Worm (Caenorhabditis elegans) whole organism, L3 larva: Measurements from ENCODE around the gene Y57E12AL.1.

Experiments
- R02D3.7 ChIP-seq: fragments of 150-350 bp; optimal IDR thresholded peaks from 2 replicates; lab custom pipeline; 2014; ENCODE audit warnings: missing biosample characterization, missing genetic modification characterization
- ceh-28 ChIP-seq: fragments of 150-350 bp; optimal IDR thresholded peaks from 2 replicates; lab custom pipeline; 2014; ENCODE audit warnings: missing biosample characterization, missing genetic modification reagents, missing genetic modification characterization
- ceh-82 ChIP-seq: fragments of 150-350 bp; optimal IDR thresholded peaks from 2 replicates; lab custom pipeline; 2014; ENCODE audit warnings: missing biosample characterization, missing genetic modification characterization
- ceh-9 ChIP-seq: sonication (generic microtip); optimal IDR thresholded peaks from 2 replicates; lab custom pipeline; 2018; ENCODE audit warnings: missing biosample characterization, missing genetic modification characterization
- daf-12 ChIP-seq: fragments of 150-350 bp; optimal IDR thresholded peaks from 2 replicates; lab custom pipeline; 2014; ENCODE audit warnings: missing biosample characterization, missing genetic modification reagents, missing genetic modification characterization
- egl-27 ChIP-seq: sonication (generic microtip); optimal IDR thresholded peaks from 4 replicates; lab custom pipeline; 2017; ENCODE audit warnings: missing biosample characterization, missing genetic modification reagents, missing genetic modification characterization
- elt-1 ChIP-seq: fragments of 150-350 bp; optimal IDR thresholded peaks from 2 replicates; lab custom pipeline; 2014; ENCODE audit warnings: missing biosample characterization, missing genetic modification characterization
- elt-2 ChIP-seq: sonication (generic microtip); optimal IDR thresholded peaks from 2 replicates; lab custom pipeline; 2016; ENCODE audit warnings: missing genetic modification reagents, mild to moderate bottlenecking, missing genetic modification characterization, missing compliant biosample characterization
- elt-3 ChIP-seq, 3 experiments: fragments of 150-350 bp in 1 of 3; sonication (generic microtip) in 2 of 3; optimal IDR thresholded peaks; 2 replicates in 2 of 3; 4 replicates in 1 of 3; lab custom pipeline; 2014 to 2017; ENCODE audit warnings: missing biosample characterization in 3 of 3, missing genetic modification characterization in 3 of 3
- fkh-10 ChIP-seq: sonication (generic microtip); optimal IDR thresholded peaks from 2 replicates; lab custom pipeline; 2017; ENCODE audit warnings: missing biosample characterization, missing genetic modification reagents, missing genetic modification characterization
- fkh-2 ChIP-seq: fragments of 150-350 bp; optimal IDR thresholded peaks from 2 replicates; lab custom pipeline; 2014; ENCODE audit warnings: missing biosample characterization, missing genetic modification reagents, missing genetic modification characterization
- fos-1 ChIP-seq: fragments of 150-350 bp; optimal IDR thresholded peaks from 2 replicates; lab custom pipeline; 2014; ENCODE audit warnings: missing biosample characterization, missing genetic modification characterization
- hmg-11 ChIP-seq: sonication (generic microtip); optimal IDR thresholded peaks from 2 replicates; lab custom pipeline; 2016; ENCODE audit warnings: missing genetic modification characterization, missing compliant biosample characterization
- jun-1 ChIP-seq: fragments of 150-350 bp; optimal IDR thresholded peaks from 2 replicates; lab custom pipeline; 2014; ENCODE audit warnings: missing biosample characterization, missing genetic modification reagents, missing genetic modification characterization
- lin-15B ChIP-seq: fragments of 150-350 bp; optimal IDR thresholded peaks from 2 replicates; lab custom pipeline; 2014; ENCODE audit warnings: missing biosample characterization, missing genetic modification characterization
- lin-39 ChIP-seq: fragments of 150-350 bp; optimal IDR thresholded peaks from 2 replicates; lab custom pipeline; 2018; ENCODE audit warnings: missing biosample characterization, missing genetic modification reagents, missing genetic modification characterization
- mdl-1 ChIP-seq: fragments of 150-350 bp; optimal IDR thresholded peaks from 2 replicates; lab custom pipeline; 2014; ENCODE audit warnings: missing biosample characterization, missing genetic modification characterization
- mml-1 ChIP-seq: fragments of 150-350 bp; sonication (generic microtip); optimal IDR thresholded peaks from 3 replicates; lab custom pipeline; 2014; ENCODE audit warnings: missing biosample characterization, missing genetic modification characterization
- nfya-1 ChIP-seq: sonication (generic microtip); optimal IDR thresholded peaks from 2 replicates; lab custom pipeline; 2017; ENCODE audit warnings: missing genetic modification characterization, mild to moderate bottlenecking, missing compliant biosample characterization, antibody characterized with exemption, moderate library complexity; ENCODE audit not compliant: insufficient read depth
- nhr-12 ChIP-seq: fragments of 150-350 bp; optimal IDR thresholded peaks from 2 replicates; lab custom pipeline; 2014; ENCODE audit warnings: missing biosample characterization, missing genetic modification characterization
- nhr-23 ChIP-seq: fragments of 150-350 bp; optimal IDR thresholded peaks from 2 replicates; lab custom pipeline; 2014; ENCODE audit warnings: missing biosample characterization, missing genetic modification reagents, missing genetic modification characterization
- nhr-237 ChIP-seq: fragments of 150-350 bp; optimal IDR thresholded peaks from 2 replicates; lab custom pipeline; 2014; ENCODE audit warnings: missing biosample characterization, missing genetic modification characterization
- nhr-28 ChIP-seq: fragments of 150-350 bp; optimal IDR thresholded peaks from 2 replicates; lab custom pipeline; 2014; ENCODE audit warnings: missing biosample characterization, missing genetic modification characterization
- nhr-43 ChIP-seq: sonication (generic microtip); optimal IDR thresholded peaks from 2 replicates; lab custom pipeline; 2016; ENCODE audit warnings: mild to moderate bottlenecking, missing genetic modification characterization, missing compliant biosample characterization; ENCODE audit not compliant: poor library complexity, severe bottlenecking
- nhr-77 ChIP-seq: fragments of 150-350 bp; optimal IDR thresholded peaks from 2 replicates; lab custom pipeline; 2014; ENCODE audit warnings: missing biosample characterization, missing genetic modification characterization
- pha-4 ChIP-seq: fragments of 150-350 bp; optimal IDR thresholded peaks from 2 replicates; lab custom pipeline; 2014; ENCODE audit warnings: missing biosample characterization, missing genetic modification reagents, missing genetic modification characterization
- pqm-1 ChIP-seq: fragments of 150-350 bp; optimal IDR thresholded peaks from 2 replicates; lab custom pipeline; 2017; ENCODE audit warnings: missing biosample characterization, missing genetic modification characterization, inconsistent platforms
- snpc-4 ChIP-seq: fragments of 150-350 bp; optimal IDR thresholded peaks from 2 replicates; lab custom pipeline; 2014; ENCODE audit warnings: missing biosample characterization, missing genetic modification characterization
- tbx-2 ChIP-seq: sonication (generic microtip); optimal IDR thresholded peaks from 2 replicates; lab custom pipeline; 2016; ENCODE audit warnings: mild to moderate bottlenecking, missing genetic modification characterization, missing compliant biosample characterization
- unc-39 ChIP-seq: sonication (generic microtip); optimal IDR thresholded peaks from 4 replicates; lab custom pipeline; 2017; ENCODE audit warnings: missing biosample characterization, missing genetic modification characterization
- unc-62 ChIP-seq: fragments of 150-350 bp; sonication (generic microtip); optimal IDR thresholded peaks from 4 replicates; lab custom pipeline; 2014; ENCODE audit warnings: missing biosample characterization, missing genetic modification reagents, missing genetic modification characterization
- zag-1 ChIP-seq: fragments of 150-350 bp; optimal IDR thresholded peaks from 2 replicates; lab custom pipeline; 2014; ENCODE audit warnings: missing biosample characterization, missing genetic modification characterization
- ztf-11 ChIP-seq: fragments of 150-350 bp; optimal IDR thresholded peaks from 2 replicates; lab custom pipeline; 2014; ENCODE audit warnings: missing biosample characterization, missing genetic modification characterization
- ztf-4 ChIP-seq: fragments of 150-350 bp; optimal IDR thresholded peaks from 2 replicates; lab custom pipeline; 2014; ENCODE audit warnings: missing biosample characterization, missing genetic modification characterization

Y57E12AL.1 gene

DNA sequence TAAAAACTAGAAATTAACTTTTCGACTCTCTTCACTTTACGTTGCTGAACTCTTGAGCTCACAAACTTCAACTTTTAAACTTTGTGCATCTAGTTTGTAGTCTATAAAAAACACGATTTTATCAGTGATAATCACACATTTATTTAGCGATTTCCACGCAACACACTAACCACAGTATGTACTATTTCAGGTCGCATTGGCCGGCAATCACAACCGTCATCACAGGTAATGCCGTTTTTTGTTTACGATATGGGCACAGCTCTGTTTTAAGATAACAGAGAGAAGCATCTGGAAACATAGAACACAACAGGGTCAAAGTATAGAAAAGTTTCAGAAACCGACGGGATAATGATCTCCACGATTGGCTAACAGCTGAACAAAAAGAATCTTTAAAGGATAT is 15.8 kb downstream of the Y57E12AL.1 start:
- TF ChIP-seq elt-2 (peak; percentile 88), pha-4 (tag; lab: Kevin White, UChicago) (peak; percentile 51), ceh-28 (tag; lab: Kevin White, UChicago) (no peak), pqm-1 (tag; lab: Kevin White, UChicago) (peak; percentile 76)

DNA sequence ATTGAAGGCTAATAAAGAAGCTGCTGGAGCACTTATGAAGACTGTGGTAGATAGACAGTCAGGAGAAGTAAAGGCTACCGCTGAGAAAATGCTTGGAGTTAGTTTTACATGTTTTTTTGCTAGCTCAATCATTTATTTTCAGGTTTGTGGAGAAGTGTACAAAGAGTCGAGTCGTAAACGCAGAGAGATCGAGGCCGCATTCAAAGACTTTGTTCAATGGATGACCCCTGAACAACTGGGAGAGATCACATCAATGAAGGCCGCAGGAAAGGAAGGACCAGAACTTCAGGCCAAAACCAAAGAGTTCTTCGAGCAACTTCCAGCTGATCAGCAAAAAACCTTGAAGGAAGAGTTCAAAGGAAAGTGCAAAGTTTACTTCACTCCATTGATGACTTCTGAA is 18.4 kb downstream of the Y57E12AL.1 start:
- no peak for TF ChIP-seq tbx-2 (tag; lab: Kevin White, UChicago)
- TF ChIP-seq ztf-11 (tag; lab: Kevin White, UChicago) = no peak
- no peak for TF ChIP-seq mml-1 (tag; lab: Kevin White, UChicago)
- TF ChIP-seq lin-15B = no peak
- no peak for TF ChIP-seq daf-12 (tag; lab: Kevin White, UChicago)
- TF ChIP-seq jun-1 = no peak
- TF ChIP-seq nhr-28 = no peak
- no peak for TF ChIP-seq pha-4 (tag; lab: Kevin White, UChicago)
- TF ChIP-seq lin-39 (tag; lab: Kevin White, UChicago) = no peak
- no peak for TF ChIP-seq pqm-1 (tag; lab: Kevin White, UChicago)
- no peak for TF ChIP-seq fkh-10 (GFP tag; lab: Kevin White, UChicago)
- TF ChIP-seq mdl-1 (tag; lab: Kevin White, UChicago) = no peak
- no peak for TF ChIP-seq nhr-77 (tag; lab: Kevin White, UChicago)
- TF ChIP-seq fos-1 (tag; lab: Kevin White, UChicago) = no peak
- no peak for TF ChIP-seq elt-1 (tag; lab: Kevin White, UChicago)
- no peak for TF ChIP-seq ztf-4 (tag; lab: Kevin White, UChicago)
- TF ChIP-seq ceh-82 (tag; lab: Kevin White, UChicago) = no peak

DNA sequence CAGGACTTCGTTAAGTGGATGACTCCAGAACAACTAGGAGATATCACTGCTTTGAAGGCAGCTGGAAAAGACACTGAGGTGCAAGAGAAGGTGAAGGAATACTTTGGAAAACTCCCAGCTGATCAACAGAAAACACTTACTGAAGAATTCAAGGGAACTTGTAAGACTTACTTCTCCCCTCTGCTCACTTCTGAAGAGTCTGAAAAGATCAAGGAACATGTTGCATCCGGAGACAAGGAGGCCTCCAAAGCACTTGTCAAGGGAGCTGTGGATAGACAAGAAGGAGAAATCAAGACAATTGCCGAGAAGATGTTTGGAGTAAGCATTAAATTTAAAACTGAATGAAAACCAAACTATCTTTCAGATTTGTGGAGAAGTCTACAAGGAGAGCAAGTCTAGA is 19.1 kb downstream of the Y57E12AL.1 start:
- no peak for TF ChIP-seq nhr-237 (tag; lab: Kevin White, UChicago)
- no peak for TF ChIP-seq egl-27
- no peak for TF ChIP-seq fkh-2 (tag; lab: Kevin White, UChicago)
- no peak for TF ChIP-seq nhr-23 (tag; lab: Kevin White, UChicago)
- no peak for TF ChIP-seq elt-3 (tag; optimal IDR thresholded peaks at IDR 0.05; lab: Kevin White, UChicago)
- TF ChIP-seq nhr-28 = no peak
- TF ChIP-seq daf-12 (tag; lab: Kevin White, UChicago) = no peak
- no peak for TF ChIP-seq nhr-12 (tag; lab: Kevin White, UChicago)
- TF ChIP-seq zag-1 = no peak
- TF ChIP-seq lin-15B = no peak
- no peak for TF ChIP-seq R02D3.7
- no peak for TF ChIP-seq unc-62 (GFP tag; lab: Kevin White, UChicago)

DNA sequence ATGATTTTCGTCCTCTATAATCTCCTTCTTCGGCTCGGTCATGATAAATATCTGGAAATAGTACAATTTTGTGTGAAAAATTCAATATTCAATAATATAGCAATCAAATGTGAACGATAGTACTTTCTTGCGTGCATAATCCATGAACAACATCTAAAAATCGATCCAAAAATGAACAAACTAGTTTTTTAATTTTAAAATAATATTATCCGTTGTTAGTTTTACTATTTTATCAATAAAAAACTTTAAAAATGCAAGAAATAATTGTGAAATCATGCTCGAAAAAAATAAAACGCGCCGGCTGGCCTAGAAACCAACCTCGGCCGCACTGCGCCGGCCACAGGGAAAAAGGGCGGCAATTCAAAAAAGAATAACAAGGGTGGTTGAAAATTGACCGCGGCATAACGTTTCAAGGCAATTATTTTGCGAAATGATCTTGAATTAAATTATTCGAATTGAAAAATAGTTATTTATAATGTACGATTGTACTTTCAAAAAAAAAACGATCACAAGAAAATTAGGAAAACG is 24.3 kb downstream of the Y57E12AL.1 start, which contains the start of gene mys-1:
mys-1 (minus strand) TSS at position 51 of the 528 bp plus-strand sequence.
- TF ChIP-seq lin-39 (tag; lab: Kevin White, UChicago) (peak; percentile 5), nhr-23 (tag; lab: Kevin White, UChicago) (peak; percentile 64), nfya-1 (peak; percentile 49), nhr-77 (tag; lab: Kevin White, UChicago) (no peak), nhr-43 (tag; lab: Kevin White, UChicago) (peak; percentile 55), mml-1 (tag; lab: Kevin White, UChicago) (no peak), pha-4 (tag; lab: Kevin White, UChicago) (peak; percentile 50), hmg-11 (tag; lab: Kevin White, UChicago) (peak; percentile 65), lin-15B (peak; percentile 65), unc-39 (tag; lab: Kevin White, UChicago) (no peak), snpc-4 (tag; lab: Kevin White, UChicago) (peak; percentile 57)

DNA sequence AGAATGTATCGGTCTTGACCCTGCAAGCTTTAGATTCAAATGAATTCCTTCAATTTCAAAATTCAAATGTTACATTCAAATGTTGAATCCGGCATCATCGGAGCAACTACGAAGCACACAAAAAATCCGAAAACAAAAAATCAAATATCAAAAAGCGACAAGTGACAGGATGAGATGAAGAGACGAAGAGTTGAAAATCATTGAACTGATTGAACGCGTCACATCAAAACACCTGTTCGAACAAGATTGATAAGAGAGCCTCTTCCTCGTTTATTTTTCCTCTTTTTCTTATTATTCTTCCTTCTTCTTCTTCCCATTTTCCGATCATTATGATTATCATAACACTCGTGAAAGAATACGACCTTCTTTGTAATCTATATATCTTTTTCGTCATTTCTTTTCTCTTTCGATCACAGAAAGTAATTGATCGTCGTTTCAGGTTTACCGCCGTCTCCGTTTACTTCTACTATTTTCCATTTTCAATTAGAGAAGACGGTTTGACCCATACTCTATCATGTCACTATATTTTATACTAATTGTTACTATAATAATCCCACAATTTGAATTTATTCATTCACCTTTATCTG is 25.3 kb downstream of the Y57E12AL.1 start, which contains the start of gene VC5.2:
VC5.2 (plus strand) TSS at position 439 of the 587 bp plus-strand sequence.
- peak; percentile 59 for TF ChIP-seq nhr-23 (tag; lab: Kevin White, UChicago)
- no peak for TF ChIP-seq nhr-43 (tag; lab: Kevin White, UChicago)
- no peak for TF ChIP-seq ceh-9 (tag; lab: Kevin White, UChicago)
- no peak for TF ChIP-seq tbx-2 (tag; lab: Kevin White, UChicago)
- no peak for TF ChIP-seq elt-2
- TF ChIP-seq ceh-28 (tag; lab: Kevin White, UChicago) = peak; percentile 18
